Worm (Caenorhabditis elegans) whole organism, L3 larva: Measurements from ENCODE around the gene F15B9.6.
A peak's percentile ranks its signal among the peaks of the same experiment; 100 is the strongest.

Experiments
- R02D3.7 ChIP-seq: fragments of 150-350 bp; optimal IDR thresholded peaks from 2 replicates; lab custom pipeline; 2014; ENCODE audit warnings: missing biosample characterization, missing genetic modification characterization
- ZK546.5 ChIP-seq: sonication (generic microtip); optimal IDR thresholded peaks from 2 replicates; lab custom pipeline; 2017; ENCODE audit warnings: missing biosample characterization, missing genetic modification characterization
- aly-2 ChIP-seq: fragments of 150-350 bp; optimal IDR thresholded peaks from 2 replicates; lab custom pipeline; 2014; ENCODE audit warnings: missing biosample characterization, missing genetic modification characterization
- ama-1 ChIP-seq: fragments of 150-350 bp; optimal IDR thresholded peaks from 2 replicates; lab custom pipeline; 2018
- ceh-16 ChIP-seq: sonication (generic microtip); optimal IDR thresholded peaks from 2 replicates; lab custom pipeline; 2017; ENCODE audit warnings: missing biosample characterization, missing genetic modification characterization
- ceh-28 ChIP-seq: fragments of 150-350 bp; optimal IDR thresholded peaks from 2 replicates; lab custom pipeline; 2014; ENCODE audit warnings: missing biosample characterization, missing genetic modification reagents, missing genetic modification characterization
- ceh-82 ChIP-seq: fragments of 150-350 bp; optimal IDR thresholded peaks from 2 replicates; lab custom pipeline; 2014; ENCODE audit warnings: missing biosample characterization, missing genetic modification characterization
- ceh-9 ChIP-seq: sonication (generic microtip); optimal IDR thresholded peaks from 2 replicates; lab custom pipeline; 2018; ENCODE audit warnings: missing biosample characterization, missing genetic modification characterization
- daf-12 ChIP-seq: fragments of 150-350 bp; optimal IDR thresholded peaks from 2 replicates; lab custom pipeline; 2014; ENCODE audit warnings: missing biosample characterization, missing genetic modification reagents, missing genetic modification characterization
- egl-27 ChIP-seq: sonication (generic microtip); optimal IDR thresholded peaks from 4 replicates; lab custom pipeline; 2017; ENCODE audit warnings: missing biosample characterization, missing genetic modification reagents, missing genetic modification characterization
- egl-5 ChIP-seq: fragments of 150-350 bp; optimal IDR thresholded peaks from 2 replicates; lab custom pipeline; 2017; ENCODE audit warnings: missing biosample characterization, missing genetic modification reagents, missing genetic modification characterization, inconsistent platforms
- elt-1 ChIP-seq: fragments of 150-350 bp; optimal IDR thresholded peaks from 2 replicates; lab custom pipeline; 2014; ENCODE audit warnings: missing biosample characterization, missing genetic modification characterization
- elt-2 ChIP-seq: sonication (generic microtip); optimal IDR thresholded peaks from 2 replicates; lab custom pipeline; 2016; ENCODE audit warnings: missing genetic modification reagents, mild to moderate bottlenecking, missing genetic modification characterization, missing compliant biosample characterization
- elt-3 ChIP-seq, 3 experiments: fragments of 150-350 bp in 1 of 3; sonication (generic microtip) in 2 of 3; optimal IDR thresholded peaks; 2 replicates in 2 of 3; 4 replicates in 1 of 3; lab custom pipeline; 2014 to 2017; ENCODE audit warnings: missing biosample characterization in 3 of 3, missing genetic modification characterization in 3 of 3
- eor-1 ChIP-seq, 2 experiments: fragments of 150-350 bp; optimal IDR thresholded peaks; 2 replicates each; lab custom pipeline; 2014 to 2018; ENCODE audit warnings: missing biosample characterization in 2 of 2, missing genetic modification characterization in 2 of 2
- fkh-10 ChIP-seq: sonication (generic microtip); optimal IDR thresholded peaks from 2 replicates; lab custom pipeline; 2017; ENCODE audit warnings: missing biosample characterization, missing genetic modification reagents, missing genetic modification characterization
- fkh-2 ChIP-seq: fragments of 150-350 bp; optimal IDR thresholded peaks from 2 replicates; lab custom pipeline; 2014; ENCODE audit warnings: missing biosample characterization, missing genetic modification reagents, missing genetic modification characterization
- fos-1 ChIP-seq: fragments of 150-350 bp; optimal IDR thresholded peaks from 2 replicates; lab custom pipeline; 2014; ENCODE audit warnings: missing biosample characterization, missing genetic modification characterization
- hmg-11 ChIP-seq: sonication (generic microtip); optimal IDR thresholded peaks from 2 replicates; lab custom pipeline; 2016; ENCODE audit warnings: missing genetic modification characterization, missing compliant biosample characterization
- jun-1 ChIP-seq: fragments of 150-350 bp; optimal IDR thresholded peaks from 2 replicates; lab custom pipeline; 2014; ENCODE audit warnings: missing biosample characterization, missing genetic modification reagents, missing genetic modification characterization
- lin-15B ChIP-seq: fragments of 150-350 bp; optimal IDR thresholded peaks from 2 replicates; lab custom pipeline; 2014; ENCODE audit warnings: missing biosample characterization, missing genetic modification characterization
- lin-39 ChIP-seq: fragments of 150-350 bp; optimal IDR thresholded peaks from 2 replicates; lab custom pipeline; 2018; ENCODE audit warnings: missing biosample characterization, missing genetic modification reagents, missing genetic modification characterization
- lsy-12 ChIP-seq: sonication (generic microtip); optimal IDR thresholded peaks from 2 replicates; lab custom pipeline; 2016; ENCODE audit warnings: mild to moderate bottlenecking, missing genetic modification characterization, missing compliant biosample characterization
- mdl-1 ChIP-seq: fragments of 150-350 bp; optimal IDR thresholded peaks from 2 replicates; lab custom pipeline; 2014; ENCODE audit warnings: missing biosample characterization, missing genetic modification characterization
- mml-1 ChIP-seq: fragments of 150-350 bp; sonication (generic microtip); optimal IDR thresholded peaks from 3 replicates; lab custom pipeline; 2014; ENCODE audit warnings: missing biosample characterization, missing genetic modification characterization
- nfya-1 ChIP-seq: sonication (generic microtip); optimal IDR thresholded peaks from 2 replicates; lab custom pipeline; 2017; ENCODE audit warnings: missing genetic modification characterization, mild to moderate bottlenecking, missing compliant biosample characterization, antibody characterized with exemption, moderate library complexity; ENCODE audit not compliant: insufficient read depth
- nhr-11 ChIP-seq: fragments of 150-350 bp; optimal IDR thresholded peaks from 2 replicates; lab custom pipeline; 2014; ENCODE audit warnings: missing biosample characterization, missing genetic modification characterization
- nhr-12 ChIP-seq: fragments of 150-350 bp; optimal IDR thresholded peaks from 2 replicates; lab custom pipeline; 2014; ENCODE audit warnings: missing biosample characterization, missing genetic modification characterization
- nhr-23 ChIP-seq: fragments of 150-350 bp; optimal IDR thresholded peaks from 2 replicates; lab custom pipeline; 2014; ENCODE audit warnings: missing biosample characterization, missing genetic modification reagents, missing genetic modification characterization
- nhr-237 ChIP-seq: fragments of 150-350 bp; optimal IDR thresholded peaks from 2 replicates; lab custom pipeline; 2014; ENCODE audit warnings: missing biosample characterization, missing genetic modification characterization
- nhr-28 ChIP-seq: fragments of 150-350 bp; optimal IDR thresholded peaks from 2 replicates; lab custom pipeline; 2014; ENCODE audit warnings: missing biosample characterization, missing genetic modification characterization
- nhr-43 ChIP-seq: sonication (generic microtip); optimal IDR thresholded peaks from 2 replicates; lab custom pipeline; 2016; ENCODE audit warnings: mild to moderate bottlenecking, missing genetic modification characterization, missing compliant biosample characterization; ENCODE audit not compliant: poor library complexity, severe bottlenecking
- nhr-67 ChIP-seq: fragments of 150-350 bp; optimal IDR thresholded peaks from 2 replicates; lab custom pipeline; 2014; ENCODE audit warnings: missing biosample characterization, missing genetic modification characterization
- nhr-76 ChIP-seq: fragments of 150-350 bp; sonication (generic microtip); optimal IDR thresholded peaks from 5 replicates; lab custom pipeline; 2014; ENCODE audit warnings: missing biosample characterization, missing genetic modification characterization
- nhr-77 ChIP-seq: fragments of 150-350 bp; optimal IDR thresholded peaks from 2 replicates; lab custom pipeline; 2014; ENCODE audit warnings: missing biosample characterization, missing genetic modification characterization
- pha-4 ChIP-seq: fragments of 150-350 bp; optimal IDR thresholded peaks from 2 replicates; lab custom pipeline; 2014; ENCODE audit warnings: missing biosample characterization, missing genetic modification reagents, missing genetic modification characterization
- pqm-1 ChIP-seq: fragments of 150-350 bp; optimal IDR thresholded peaks from 2 replicates; lab custom pipeline; 2017; ENCODE audit warnings: missing biosample characterization, missing genetic modification characterization, inconsistent platforms
- sea-2 ChIP-seq: fragments of 150-350 bp; sonication (generic microtip); optimal IDR thresholded peaks from 4 replicates; lab custom pipeline; 2014; ENCODE audit warnings: missing biosample characterization, missing genetic modification reagents, missing genetic modification characterization
- skn-1 ChIP-seq: fragments of 150-350 bp; optimal IDR thresholded peaks from 2 replicates; lab custom pipeline; 2014; ENCODE audit warnings: missing biosample characterization, missing genetic modification characterization
- snpc-4 ChIP-seq: fragments of 150-350 bp; optimal IDR thresholded peaks from 2 replicates; lab custom pipeline; 2014; ENCODE audit warnings: missing biosample characterization, missing genetic modification characterization
- tbx-2 ChIP-seq: sonication (generic microtip); optimal IDR thresholded peaks from 2 replicates; lab custom pipeline; 2016; ENCODE audit warnings: mild to moderate bottlenecking, missing genetic modification characterization, missing compliant biosample characterization
- unc-39 ChIP-seq: sonication (generic microtip); optimal IDR thresholded peaks from 4 replicates; lab custom pipeline; 2017; ENCODE audit warnings: missing biosample characterization, missing genetic modification characterization
- unc-62 ChIP-seq: fragments of 150-350 bp; sonication (generic microtip); optimal IDR thresholded peaks from 4 replicates; lab custom pipeline; 2014; ENCODE audit warnings: missing biosample characterization, missing genetic modification reagents, missing genetic modification characterization
- zag-1 ChIP-seq: fragments of 150-350 bp; optimal IDR thresholded peaks from 2 replicates; lab custom pipeline; 2014; ENCODE audit warnings: missing biosample characterization, missing genetic modification characterization
- ztf-11 ChIP-seq: fragments of 150-350 bp; optimal IDR thresholded peaks from 2 replicates; lab custom pipeline; 2014; ENCODE audit warnings: missing biosample characterization, missing genetic modification characterization
- ztf-4 ChIP-seq: fragments of 150-350 bp; optimal IDR thresholded peaks from 2 replicates; lab custom pipeline; 2014; ENCODE audit warnings: missing biosample characterization, missing genetic modification characterization

Gene F15B9.6

DNA sequence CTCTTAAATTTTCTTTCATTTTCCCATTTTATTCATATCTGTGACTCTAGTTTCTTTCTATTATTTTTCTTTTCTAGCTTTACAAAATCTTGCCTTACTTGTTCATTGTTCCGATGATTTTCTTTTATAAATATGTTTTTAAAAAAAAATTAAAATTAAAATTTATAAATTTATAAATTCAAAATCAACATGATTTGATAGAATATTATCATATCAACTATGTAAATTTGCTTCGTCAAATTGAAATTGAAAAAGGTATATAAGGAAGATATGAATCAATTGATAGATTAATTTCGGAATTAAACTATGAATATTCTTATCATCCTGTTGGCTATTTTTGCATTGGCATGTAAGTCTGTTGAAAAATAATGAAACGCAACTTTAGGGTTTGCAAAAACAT is 19.3 kb downstream of the F15B9.6 start, which contains the start of gene W07G4.1:
W07G4.1 (plus strand) TSS at position 301 of the 400 bp plus-strand sequence.
- TF ChIP-seq mml-1 (tag; lab: Kevin White, UChicago): no peak

DNA sequence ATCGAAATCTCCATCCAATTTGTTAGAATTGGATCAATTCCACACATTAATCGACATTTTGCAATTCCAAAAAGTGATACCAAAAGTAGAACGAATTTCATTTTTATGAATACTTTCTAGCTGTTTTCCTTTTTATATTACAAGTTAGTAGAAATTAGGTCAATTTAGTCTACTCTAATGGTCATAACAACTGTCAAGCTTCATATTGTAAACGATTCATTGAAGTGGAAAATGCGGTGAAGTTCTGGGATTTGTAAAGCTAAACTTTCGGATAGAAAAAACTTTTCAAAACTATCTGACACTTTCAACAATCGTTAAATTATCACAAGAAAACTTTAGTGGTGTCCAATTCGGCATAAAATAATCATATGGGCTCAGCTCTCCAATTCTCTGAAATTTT is 20.7 kb downstream of the F15B9.6 start, which contains the start of gene W07G4.7:
W07G4.7 (minus strand) TSS at position 101 of the 400 bp plus-strand sequence.
- TF ChIP-seq unc-62 (GFP tag; lab: Kevin White, UChicago) (no peak), ceh-16 (tag; lab: Kevin White, UChicago) (no peak), nhr-43 (no peak), mdl-1 (tag; lab: Kevin White, UChicago) (no peak), hmg-11 (tag; lab: Kevin White, UChicago) (no peak), zag-1 (no peak), unc-39 (tag; lab: Kevin White, UChicago) (no peak), fkh-10 (GFP tag; lab: Kevin White, UChicago) (no peak), nhr-67 (tag; lab: Kevin White, UChicago) (no peak), nhr-28 (tag; lab: Kevin White, UChicago) (no peak)

DNA sequence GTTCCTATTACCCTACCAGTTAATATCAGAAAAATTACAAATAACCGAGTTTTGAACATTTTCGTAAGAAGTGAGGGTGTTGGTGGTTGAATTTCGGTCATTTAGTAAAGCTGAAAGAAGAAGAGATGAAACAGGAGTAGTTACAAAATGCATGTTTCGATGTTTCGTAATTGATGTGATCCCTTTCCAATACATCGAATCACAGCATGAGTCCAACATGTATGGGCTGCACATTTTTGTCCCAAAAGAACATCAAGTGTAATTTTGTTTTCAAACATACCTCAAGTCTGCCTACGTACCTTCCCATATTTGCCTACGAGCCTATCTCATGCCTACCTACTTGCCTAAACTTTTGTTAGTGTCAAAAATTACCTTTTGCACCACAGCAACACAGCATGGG is 22.5 kb downstream of the F15B9.6 start, which contains the start of gene W07G4.2:
W07G4.2 (minus strand) TSS at position 101 of the 400 bp plus-strand sequence.
- TF ChIP-seq ZK546.5 (tag; lab: Kevin White, UChicago): no peak

DNA sequence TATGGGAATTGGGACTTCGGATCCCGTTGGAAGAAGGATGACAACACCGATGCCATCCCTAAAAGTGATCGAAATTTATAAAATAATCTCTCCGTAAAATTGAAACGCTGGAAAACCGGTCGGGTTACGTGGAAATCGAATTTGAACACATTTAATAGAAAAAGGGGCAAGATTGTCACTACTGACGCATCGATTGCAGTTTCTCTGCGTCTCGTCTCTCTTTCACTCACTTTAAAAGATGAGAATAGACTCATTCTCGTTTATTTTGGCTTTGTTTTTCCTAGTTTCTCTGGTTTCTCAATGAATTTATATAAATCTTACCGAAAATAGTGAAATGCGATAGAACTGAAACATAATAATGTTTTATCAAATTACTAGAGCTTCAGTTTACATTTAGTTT is 27.7 kb downstream of the F15B9.6 start, which contains the start of gene scyl-1:
scyl-1 (minus strand) TSS at position 56 of the 400 bp plus-strand sequence.
- TF ChIP-seq zag-1: no peak
- TF ChIP-seq nhr-11 (tag; lab: Kevin White, UChicago): no peak
- TF ChIP-seq sea-2: no peak
- TF ChIP-seq pha-4 (tag; lab: Kevin White, UChicago): peak; percentile 75
- TF ChIP-seq ceh-82 (tag; lab: Kevin White, UChicago): no peak
- TF ChIP-seq nhr-237 (tag; lab: Kevin White, UChicago): no peak
- TF ChIP-seq snpc-4 (tag; lab: Kevin White, UChicago): peak; percentile 45
- TF ChIP-seq egl-5: no peak
- TF ChIP-seq hmg-11 (tag; lab: Kevin White, UChicago): peak; percentile 87
- TF ChIP-seq jun-1 (tag; lab: Kevin White, UChicago): peak; percentile 62
- TF ChIP-seq elt-1 (tag; lab: Kevin White, UChicago): peak; percentile 18
- TF ChIP-seq ceh-16 (tag; lab: Kevin White, UChicago): no peak
- peak; percentile 26 for TF ChIP-seq lin-39 (tag; lab: Kevin White, UChicago)
- no peak for TF ChIP-seq mdl-1 (tag; lab: Kevin White, UChicago)
- TF ChIP-seq nhr-23: peak; percentile 94
- peak; percentile 1 for TF ChIP-seq nhr-77 (tag; lab: Kevin White, UChicago)
- TF ChIP-seq lsy-12 (tag; lab: Kevin White, UChicago): peak; percentile 30
- TF ChIP-seq nhr-67 (tag; lab: Kevin White, UChicago): no peak
- TF ChIP-seq fos-1: no peak
- no peak for TF ChIP-seq eor-1 (tag; optimal IDR thresholded peaks at IDR 0.05; lab: Kevin White, UChicago)
- no peak for TF ChIP-seq fkh-2 (tag; lab: Kevin White, UChicago)
- TF ChIP-seq tbx-2: peak; percentile 48
- peak; percentile 13 for TF ChIP-seq egl-27 (tag; lab: Kevin White, UChicago)
- TF ChIP-seq skn-1 (tag; lab: Kevin White, UChicago): no peak
- no peak for TF ChIP-seq elt-3 (tag; optimal IDR thresholded peaks at IDR 0.05; lab: Kevin White, UChicago)
- TF ChIP-seq pqm-1: peak; percentile 20
- TF ChIP-seq fkh-10 (GFP tag; lab: Kevin White, UChicago): no peak
- no peak for TF ChIP-seq mml-1 (tag; lab: Kevin White, UChicago)
- TF ChIP-seq nhr-28 (tag; lab: Kevin White, UChicago): no peak
- TF ChIP-seq R02D3.7 (tag; lab: Kevin White, UChicago): peak; percentile 40
- no peak for TF ChIP-seq ZK546.5 (tag; lab: Kevin White, UChicago)
- TF ChIP-seq unc-62 (GFP tag; lab: Kevin White, UChicago): no peak
- peak; percentile 45 for TF ChIP-seq elt-2 (tag; lab: Kevin White, UChicago)
- TF ChIP-seq ztf-4 (tag; lab: Kevin White, UChicago): no peak
- no peak for TF ChIP-seq daf-12 (tag; lab: Kevin White, UChicago)
- TF ChIP-seq aly-2 (tag; lab: Kevin White, UChicago): no peak
- TF ChIP-seq ama-1 (lab: Kevin White, UChicago): no peak
- TF ChIP-seq nfya-1 (tag; lab: Kevin White, UChicago): peak; percentile 74
- no peak for TF ChIP-seq ceh-9
- no peak for TF ChIP-seq ztf-11 (tag; lab: Kevin White, UChicago)
- no peak for TF ChIP-seq unc-39 (tag; lab: Kevin White, UChicago)
- peak; percentile 62 for TF ChIP-seq ceh-28 (tag; lab: Kevin White, UChicago)
- no peak for TF ChIP-seq nhr-76 (tag; lab: Kevin White, UChicago)
- TF ChIP-seq nhr-12 (tag; lab: Kevin White, UChicago): no peak
- peak; percentile 91 for TF ChIP-seq nhr-43
- TF ChIP-seq lin-15B (tag; lab: Kevin White, UChicago): peak; percentile 69
